Worm (Caenorhabditis elegans) whole organism, L3 larva: ENCODE measurements around the gene plpp-1.1.

Source experiments
- R02D3.7 ChIP-seq: fragments of 150-350 bp; optimal IDR thresholded peaks from 2 replicates; lab custom pipeline; 2014; ENCODE audit warnings: missing biosample characterization, missing genetic modification characterization
- ZK546.5 ChIP-seq: sonication (generic microtip); optimal IDR thresholded peaks from 2 replicates; lab custom pipeline; 2017; ENCODE audit warnings: missing biosample characterization, missing genetic modification characterization
- aly-2 ChIP-seq: fragments of 150-350 bp; optimal IDR thresholded peaks from 2 replicates; lab custom pipeline; 2014; ENCODE audit warnings: missing biosample characterization, missing genetic modification characterization
- ama-1 ChIP-seq: fragments of 150-350 bp; optimal IDR thresholded peaks from 2 replicates; lab custom pipeline; 2018
- ceh-16 ChIP-seq: sonication (generic microtip); optimal IDR thresholded peaks from 2 replicates; lab custom pipeline; 2017; ENCODE audit warnings: missing biosample characterization, missing genetic modification characterization
- ceh-28 ChIP-seq: fragments of 150-350 bp; optimal IDR thresholded peaks from 2 replicates; lab custom pipeline; 2014; ENCODE audit warnings: missing biosample characterization, missing genetic modification reagents, missing genetic modification characterization
- ceh-82 ChIP-seq: fragments of 150-350 bp; optimal IDR thresholded peaks from 2 replicates; lab custom pipeline; 2014; ENCODE audit warnings: missing biosample characterization, missing genetic modification characterization
- ceh-9 ChIP-seq: sonication (generic microtip); optimal IDR thresholded peaks from 2 replicates; lab custom pipeline; 2018; ENCODE audit warnings: missing biosample characterization, missing genetic modification characterization
- daf-12 ChIP-seq: fragments of 150-350 bp; optimal IDR thresholded peaks from 2 replicates; lab custom pipeline; 2014; ENCODE audit warnings: missing biosample characterization, missing genetic modification reagents, missing genetic modification characterization
- egl-27 ChIP-seq: sonication (generic microtip); optimal IDR thresholded peaks from 4 replicates; lab custom pipeline; 2017; ENCODE audit warnings: missing biosample characterization, missing genetic modification reagents, missing genetic modification characterization
- egl-5 ChIP-seq: fragments of 150-350 bp; optimal IDR thresholded peaks from 2 replicates; lab custom pipeline; 2017; ENCODE audit warnings: missing biosample characterization, missing genetic modification reagents, missing genetic modification characterization, inconsistent platforms
- elt-1 ChIP-seq: fragments of 150-350 bp; optimal IDR thresholded peaks from 2 replicates; lab custom pipeline; 2014; ENCODE audit warnings: missing biosample characterization, missing genetic modification characterization
- elt-2 ChIP-seq: sonication (generic microtip); optimal IDR thresholded peaks from 2 replicates; lab custom pipeline; 2016; ENCODE audit warnings: missing genetic modification reagents, mild to moderate bottlenecking, missing genetic modification characterization, missing compliant biosample characterization
- elt-3 ChIP-seq, 3 experiments: fragments of 150-350 bp in 1 of 3; sonication (generic microtip) in 2 of 3; optimal IDR thresholded peaks; 2 replicates in 2 of 3; 4 replicates in 1 of 3; lab custom pipeline; 2014 to 2017; ENCODE audit warnings: missing biosample characterization in 3 of 3, missing genetic modification characterization in 3 of 3
- eor-1 ChIP-seq, 2 experiments: fragments of 150-350 bp; optimal IDR thresholded peaks; 2 replicates each; lab custom pipeline; 2014 to 2018; ENCODE audit warnings: missing biosample characterization in 2 of 2, missing genetic modification characterization in 2 of 2
- fkh-10 ChIP-seq: sonication (generic microtip); optimal IDR thresholded peaks from 2 replicates; lab custom pipeline; 2017; ENCODE audit warnings: missing biosample characterization, missing genetic modification reagents, missing genetic modification characterization
- fkh-2 ChIP-seq: fragments of 150-350 bp; optimal IDR thresholded peaks from 2 replicates; lab custom pipeline; 2014; ENCODE audit warnings: missing biosample characterization, missing genetic modification reagents, missing genetic modification characterization
- fos-1 ChIP-seq: fragments of 150-350 bp; optimal IDR thresholded peaks from 2 replicates; lab custom pipeline; 2014; ENCODE audit warnings: missing biosample characterization, missing genetic modification characterization
- hmg-11 ChIP-seq: sonication (generic microtip); optimal IDR thresholded peaks from 2 replicates; lab custom pipeline; 2016; ENCODE audit warnings: missing genetic modification characterization, missing compliant biosample characterization
- jun-1 ChIP-seq: fragments of 150-350 bp; optimal IDR thresholded peaks from 2 replicates; lab custom pipeline; 2014; ENCODE audit warnings: missing biosample characterization, missing genetic modification reagents, missing genetic modification characterization
- lin-15B ChIP-seq: fragments of 150-350 bp; optimal IDR thresholded peaks from 2 replicates; lab custom pipeline; 2014; ENCODE audit warnings: missing biosample characterization, missing genetic modification characterization
- lin-39 ChIP-seq: fragments of 150-350 bp; optimal IDR thresholded peaks from 2 replicates; lab custom pipeline; 2018; ENCODE audit warnings: missing biosample characterization, missing genetic modification reagents, missing genetic modification characterization
- lsy-12 ChIP-seq: sonication (generic microtip); optimal IDR thresholded peaks from 2 replicates; lab custom pipeline; 2016; ENCODE audit warnings: mild to moderate bottlenecking, missing genetic modification characterization, missing compliant biosample characterization
- mdl-1 ChIP-seq: fragments of 150-350 bp; optimal IDR thresholded peaks from 2 replicates; lab custom pipeline; 2014; ENCODE audit warnings: missing biosample characterization, missing genetic modification characterization
- mml-1 ChIP-seq: fragments of 150-350 bp; sonication (generic microtip); optimal IDR thresholded peaks from 3 replicates; lab custom pipeline; 2014; ENCODE audit warnings: missing biosample characterization, missing genetic modification characterization
- nfya-1 ChIP-seq: sonication (generic microtip); optimal IDR thresholded peaks from 2 replicates; lab custom pipeline; 2017; ENCODE audit warnings: missing genetic modification characterization, mild to moderate bottlenecking, missing compliant biosample characterization, antibody characterized with exemption, moderate library complexity; ENCODE audit not compliant: insufficient read depth
- nhr-11 ChIP-seq: fragments of 150-350 bp; optimal IDR thresholded peaks from 2 replicates; lab custom pipeline; 2014; ENCODE audit warnings: missing biosample characterization, missing genetic modification characterization
- nhr-12 ChIP-seq: fragments of 150-350 bp; optimal IDR thresholded peaks from 2 replicates; lab custom pipeline; 2014; ENCODE audit warnings: missing biosample characterization, missing genetic modification characterization
- nhr-23 ChIP-seq: fragments of 150-350 bp; optimal IDR thresholded peaks from 2 replicates; lab custom pipeline; 2014; ENCODE audit warnings: missing biosample characterization, missing genetic modification reagents, missing genetic modification characterization
- nhr-237 ChIP-seq: fragments of 150-350 bp; optimal IDR thresholded peaks from 2 replicates; lab custom pipeline; 2014; ENCODE audit warnings: missing biosample characterization, missing genetic modification characterization
- nhr-25 ChIP-seq: sonication (generic microtip); optimal IDR thresholded peaks from 2 replicates; lab custom pipeline; 2017; ENCODE audit warnings: missing biosample characterization, missing genetic modification characterization
- nhr-28 ChIP-seq: fragments of 150-350 bp; optimal IDR thresholded peaks from 2 replicates; lab custom pipeline; 2014; ENCODE audit warnings: missing biosample characterization, missing genetic modification characterization
- nhr-43 ChIP-seq: sonication (generic microtip); optimal IDR thresholded peaks from 2 replicates; lab custom pipeline; 2016; ENCODE audit warnings: mild to moderate bottlenecking, missing genetic modification characterization, missing compliant biosample characterization; ENCODE audit not compliant: poor library complexity, severe bottlenecking
- nhr-67 ChIP-seq: fragments of 150-350 bp; optimal IDR thresholded peaks from 2 replicates; lab custom pipeline; 2014; ENCODE audit warnings: missing biosample characterization, missing genetic modification characterization
- nhr-76 ChIP-seq: fragments of 150-350 bp; sonication (generic microtip); optimal IDR thresholded peaks from 5 replicates; lab custom pipeline; 2014; ENCODE audit warnings: missing biosample characterization, missing genetic modification characterization
- nhr-77 ChIP-seq: fragments of 150-350 bp; optimal IDR thresholded peaks from 2 replicates; lab custom pipeline; 2014; ENCODE audit warnings: missing biosample characterization, missing genetic modification characterization
- pha-4 ChIP-seq: fragments of 150-350 bp; optimal IDR thresholded peaks from 2 replicates; lab custom pipeline; 2014; ENCODE audit warnings: missing biosample characterization, missing genetic modification reagents, missing genetic modification characterization
- pqm-1 ChIP-seq: fragments of 150-350 bp; optimal IDR thresholded peaks from 2 replicates; lab custom pipeline; 2017; ENCODE audit warnings: missing biosample characterization, missing genetic modification characterization, inconsistent platforms
- sea-2 ChIP-seq: fragments of 150-350 bp; sonication (generic microtip); optimal IDR thresholded peaks from 4 replicates; lab custom pipeline; 2014; ENCODE audit warnings: missing biosample characterization, missing genetic modification reagents, missing genetic modification characterization
- skn-1 ChIP-seq: fragments of 150-350 bp; optimal IDR thresholded peaks from 2 replicates; lab custom pipeline; 2014; ENCODE audit warnings: missing biosample characterization, missing genetic modification characterization
- snpc-4 ChIP-seq: fragments of 150-350 bp; optimal IDR thresholded peaks from 2 replicates; lab custom pipeline; 2014; ENCODE audit warnings: missing biosample characterization, missing genetic modification characterization
- tbx-2 ChIP-seq: sonication (generic microtip); optimal IDR thresholded peaks from 2 replicates; lab custom pipeline; 2016; ENCODE audit warnings: mild to moderate bottlenecking, missing genetic modification characterization, missing compliant biosample characterization
- unc-39 ChIP-seq: sonication (generic microtip); optimal IDR thresholded peaks from 4 replicates; lab custom pipeline; 2017; ENCODE audit warnings: missing biosample characterization, missing genetic modification characterization
- unc-62 ChIP-seq: fragments of 150-350 bp; sonication (generic microtip); optimal IDR thresholded peaks from 4 replicates; lab custom pipeline; 2014; ENCODE audit warnings: missing biosample characterization, missing genetic modification reagents, missing genetic modification characterization
- zag-1 ChIP-seq: fragments of 150-350 bp; optimal IDR thresholded peaks from 2 replicates; lab custom pipeline; 2014; ENCODE audit warnings: missing biosample characterization, missing genetic modification characterization
- ztf-11 ChIP-seq: fragments of 150-350 bp; optimal IDR thresholded peaks from 2 replicates; lab custom pipeline; 2014; ENCODE audit warnings: missing biosample characterization, missing genetic modification characterization
- ztf-4 ChIP-seq: fragments of 150-350 bp; optimal IDR thresholded peaks from 2 replicates; lab custom pipeline; 2014; ENCODE audit warnings: missing biosample characterization, missing genetic modification characterization

Gene plpp-1.1

DNA sequence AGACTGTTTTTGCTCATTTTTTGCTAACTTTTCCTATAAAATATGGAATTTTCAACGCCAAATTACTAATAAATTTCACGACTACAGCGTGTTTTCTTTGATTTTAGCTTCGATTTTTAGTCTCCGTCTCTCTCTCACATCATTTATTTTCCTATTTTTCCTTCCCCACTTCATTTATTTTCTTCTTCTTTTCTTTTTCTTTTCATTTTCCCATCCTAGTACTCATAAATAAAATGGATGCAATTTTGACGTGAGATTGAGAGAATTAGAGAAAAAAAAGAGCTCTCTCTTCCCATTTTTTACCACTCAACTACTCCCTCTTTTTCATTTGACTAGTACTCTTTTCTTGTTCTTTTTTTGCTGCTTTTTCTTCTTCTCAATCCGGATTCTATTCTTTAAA lies 32.5 kb upstream of the plpp-1.1 start:
- TF ChIP-seq pha-4 (tag; lab: Kevin White, UChicago) (no peak), nfya-1 (tag; lab: Kevin White, UChicago) (peak; percentile 47), fkh-10 (GFP tag; lab: Kevin White, UChicago) (peak; percentile 24)
- TF ChIP-seq, all 47 proteins: peak for 2

DNA sequence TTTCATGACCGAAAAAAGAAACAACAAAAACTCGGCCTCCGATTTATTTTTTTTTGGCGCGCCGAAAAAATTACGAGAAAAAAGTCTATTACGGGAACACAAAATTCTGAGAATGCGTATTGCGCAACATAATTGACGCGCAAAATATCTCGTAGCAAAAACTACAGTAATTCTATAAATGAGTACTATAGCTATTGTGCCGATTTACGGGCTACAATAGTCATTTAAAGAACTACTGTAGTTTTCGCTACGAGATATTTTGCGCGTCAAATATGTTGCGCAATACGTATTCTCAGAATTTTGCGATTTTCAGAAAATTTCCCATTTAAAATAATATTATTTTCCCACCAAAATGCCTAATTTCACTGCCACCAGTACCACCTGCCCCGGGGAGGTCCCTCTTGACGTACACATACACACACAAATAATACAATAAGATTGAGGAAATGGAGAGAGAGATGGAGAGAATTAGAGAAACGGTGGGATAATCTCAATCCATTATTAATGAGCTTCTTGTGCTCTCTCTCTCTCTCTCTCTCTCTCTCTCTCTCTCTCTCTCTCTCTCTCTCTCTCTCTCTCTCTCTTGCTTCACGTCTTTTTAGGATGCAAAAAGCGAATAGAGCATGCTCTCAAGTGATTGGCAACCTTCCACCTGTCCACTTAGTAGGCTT lies 31.8 kb upstream of the plpp-1.1 start:
- TF ChIP-seq fos-1 (no peak), sea-2 (GFP tag; lab: Kevin White, UChicago) (peak; percentile 91), nfya-1 (tag; lab: Kevin White, UChicago) (peak; percentile 10)

DNA sequence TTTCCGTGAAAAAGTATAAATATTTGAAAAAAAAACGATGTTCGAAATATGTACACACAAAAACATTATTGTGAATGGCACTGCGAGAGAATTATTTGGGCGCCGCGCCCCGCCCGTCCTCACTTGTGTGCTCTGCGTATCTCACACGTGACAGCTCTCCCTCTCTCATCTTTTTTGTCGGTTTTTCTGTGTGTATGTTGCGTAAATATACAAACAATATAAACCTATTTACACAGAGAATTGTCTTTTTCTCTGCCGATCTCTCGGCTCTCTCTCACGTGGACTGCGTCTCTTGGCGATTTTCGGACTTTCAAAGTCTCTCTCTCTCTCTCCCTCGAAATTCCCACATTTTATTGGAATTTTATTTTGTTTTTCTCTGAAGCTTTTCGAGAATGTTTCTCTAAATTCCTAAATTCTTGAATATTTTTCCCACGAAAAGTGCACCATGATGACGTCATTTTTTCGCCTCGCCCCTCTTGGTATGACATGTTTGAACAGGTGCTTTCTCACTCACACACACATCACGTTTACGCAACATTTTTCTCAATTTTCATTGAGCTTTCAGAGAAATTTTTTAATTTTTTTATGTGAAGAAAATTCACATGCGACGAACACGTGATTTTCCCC lies 31.0 kb upstream of the plpp-1.1 start:
- peak; percentile 82 for TF ChIP-seq lin-39 (tag; lab: Kevin White, UChicago)
- peak; percentile 72 for TF ChIP-seq egl-5 (tag; lab: Kevin White, UChicago)
- TF ChIP-seq nhr-43: no peak
- no peak for TF ChIP-seq unc-39
- TF ChIP-seq ztf-4 (tag; lab: Kevin White, UChicago): peak; percentile 48
- no peak for TF ChIP-seq skn-1 (tag; lab: Kevin White, UChicago)
- no peak for TF ChIP-seq nhr-237 (tag; lab: Kevin White, UChicago)
- TF ChIP-seq lsy-12: peak; percentile 75
- no peak for TF ChIP-seq unc-62 (GFP tag; lab: Kevin White, UChicago)
- no peak for TF ChIP-seq daf-12
- no peak for TF ChIP-seq ZK546.5 (tag; lab: Kevin White, UChicago)
- peak; percentile 54 for TF ChIP-seq ama-1 (lab: Kevin White, UChicago)
- TF ChIP-seq ceh-28 (tag; lab: Kevin White, UChicago): no peak
- TF ChIP-seq aly-2 (tag; lab: Kevin White, UChicago): no peak
- no peak for TF ChIP-seq fos-1
- no peak for TF ChIP-seq fkh-2 (tag; lab: Kevin White, UChicago)
- TF ChIP-seq elt-1 (tag; lab: Kevin White, UChicago): no peak
- TF ChIP-seq ceh-82 (tag; lab: Kevin White, UChicago): no peak
- peak; percentile 100 for TF ChIP-seq pha-4 (tag; lab: Kevin White, UChicago)
- no peak for TF ChIP-seq eor-1 (tag; optimal IDR thresholded peaks at IDR 0.05; lab: Kevin White, UChicago)
- TF ChIP-seq ceh-16 (tag; lab: Kevin White, UChicago): no peak
- peak; percentile 92 for TF ChIP-seq mdl-1
- TF ChIP-seq nhr-23 (tag; lab: Kevin White, UChicago): peak; percentile 22
- TF ChIP-seq nhr-77 (tag; lab: Kevin White, UChicago): no peak
- no peak for TF ChIP-seq R02D3.7 (tag; lab: Kevin White, UChicago)
- TF ChIP-seq nhr-12 (tag; lab: Kevin White, UChicago): no peak
- TF ChIP-seq zag-1 (tag; lab: Kevin White, UChicago): no peak
- no peak for TF ChIP-seq ztf-11 (tag; lab: Kevin White, UChicago)
- no peak for TF ChIP-seq elt-3 (tag; optimal IDR thresholded peaks at IDR 0.05; lab: Kevin White, UChicago)
- peak; percentile 72 for TF ChIP-seq jun-1 (tag; lab: Kevin White, UChicago)
- peak; percentile 69 for TF ChIP-seq nhr-11 (tag; lab: Kevin White, UChicago)
- TF ChIP-seq egl-27 (tag; lab: Kevin White, UChicago): peak; percentile 35
- no peak for TF ChIP-seq nhr-25 (tag; lab: Kevin White, UChicago)
- TF ChIP-seq pqm-1: peak; percentile 87
- TF ChIP-seq sea-2 (GFP tag; lab: Kevin White, UChicago): peak; percentile 88
- peak; percentile 83 for TF ChIP-seq elt-2 (tag; lab: Kevin White, UChicago)
- TF ChIP-seq tbx-2 (tag; lab: Kevin White, UChicago): peak; percentile 10
- no peak for TF ChIP-seq ceh-9 (tag; lab: Kevin White, UChicago)
- no peak for TF ChIP-seq mml-1 (tag; lab: Kevin White, UChicago)
- TF ChIP-seq nhr-76 (tag; lab: Kevin White, UChicago): no peak
- TF ChIP-seq nfya-1 (tag; lab: Kevin White, UChicago): peak; percentile 73
- peak; percentile 65 for TF ChIP-seq fkh-10 (GFP tag; lab: Kevin White, UChicago)
- no peak for TF ChIP-seq nhr-28 (tag; lab: Kevin White, UChicago)
- TF ChIP-seq snpc-4 (tag; lab: Kevin White, UChicago): peak; percentile 45
- no peak for TF ChIP-seq nhr-67 (tag; lab: Kevin White, UChicago)
- TF ChIP-seq lin-15B (tag; lab: Kevin White, UChicago): peak; percentile 36
- TF ChIP-seq hmg-11: peak; percentile 78
